Fruit fly (Drosophila melanogaster): Measurements from ENCODE around the gene Sol1.

- no peak for TF ChIP-seq Pif1A (GFP tag; optimal IDR thresholded peaks at IDR 0.05)
- TF ChIP-seq CG8301 (tag; optimal IDR thresholded peaks at IDR 0.05), result no peak
- TF ChIP-seq CG34367 (tag; optimal IDR thresholded peaks at IDR 0.05), result no peak
- TF ChIP-seq EcR (GFP tag; optimal IDR thresholded peaks at IDR 0.05), result no peak
- TF ChIP-seq CG17806 (tag; optimal IDR thresholded peaks at IDR 0.05), result no peak
- no peak for TF ChIP-seq rn (GFP tag; IDR thresholded peaks at IDR 0.05)
- no peak for TF ChIP-seq Pif1B (GFP tag; optimal IDR thresholded peaks at IDR 0.05)
- TF ChIP-seq CG10348 (GFP tag; IDR thresholded peaks at IDR 0.05), result no peak
- no peak for TF ChIP-seq CG12605 (GFP tag; IDR thresholded peaks at IDR 0.05)
- TF ChIP-seq CG13204 (GFP tag; optimal IDR thresholded peaks at IDR 0.05), result no peak
- TF ChIP-seq CG15710 (tag; optimal IDR thresholded peaks at IDR 0.05), result no peak
Measured at dm6 chr3R:12359837-12360236, 26.2 kb upstream of the Sol1 start, which contains the start of gene CG4115.
